Fruit fly (Drosophila melanogaster): ENCODE results near the gene Abl.

DNA sequence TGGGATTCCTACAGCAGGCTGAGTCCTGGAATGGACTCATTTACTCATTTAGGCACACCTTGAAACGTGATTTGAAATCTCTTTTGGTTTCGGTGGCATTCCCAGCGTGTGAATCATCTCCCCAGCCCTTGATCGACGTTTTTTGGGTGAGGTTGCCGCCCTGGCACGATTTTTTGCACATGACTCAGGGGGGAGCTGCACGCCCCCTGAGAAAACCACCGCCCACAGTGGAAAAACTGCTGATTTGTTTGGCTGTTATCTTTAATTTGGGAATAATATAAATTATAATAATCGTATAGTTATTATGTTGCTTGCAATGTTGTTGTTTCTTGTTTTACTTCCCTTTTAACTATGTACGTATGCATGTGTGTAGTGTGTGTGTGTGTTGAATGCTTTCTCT lies 34.7 kb downstream of the Abl start:
- TF ChIP-seq h (optimal IDR thresholded peaks at IDR 0.05), result no peak
- no peak for TF ChIP-seq psq (optimal IDR thresholded peaks at IDR 0.05)
- no peak for TF ChIP-seq Myc (optimal IDR thresholded peaks at IDR 0.05)
- no peak for TF ChIP-seq ttk (optimal IDR thresholded peaks at IDR 0.05)
- TF ChIP-seq Sin3A (optimal IDR thresholded peaks at IDR 0.05), result no peak
- no peak for TF ChIP-seq insv (optimal IDR thresholded peaks at IDR 0.05)
